Worm (Caenorhabditis elegans): ENCODE measurements around the gene fbxb-51.

ce11 chrII:1584140-1584539, 33.6 kb downstream of the fbxb-51 start, which contains the start of gene clec-21:
- TF ChIP-seq lsl-1 (GFP tag; optimal IDR thresholded peaks at IDR 0.05) = no peak
- no peak for TF ChIP-seq fkh-3 (tag; optimal IDR thresholded peaks at IDR 0.05)
- no peak for TF ChIP-seq C17E4.6 (GFP tag; IDR thresholded peaks at IDR 0.05)
- no peak for TF ChIP-seq pha-4 (tag; optimal IDR thresholded peaks at IDR 0.05)
- no peak for TF ChIP-seq ztf-26 (tag; optimal IDR thresholded peaks at IDR 0.05)
- no peak for TF ChIP-seq ceh-91 (GFP tag; IDR thresholded peaks at IDR 0.05)
- no peak for TF ChIP-seq bed-2 (GFP tag; IDR thresholded peaks at IDR 0.05)
- TF ChIP-seq ceh-100 (GFP tag; IDR thresholded peaks at IDR 0.05) = no peak
- TF ChIP-seq atf-7 (tag; optimal IDR thresholded peaks at IDR 0.05) = no peak
- TF ChIP-seq aptf-3 (GFP tag; IDR thresholded peaks at IDR 0.05) = no peak
- no peak for TF ChIP-seq lin-26 (GFP tag; IDR thresholded peaks at IDR 0.05)
- TF ChIP-seq ama-1 (optimal IDR thresholded peaks at IDR 0.05) = no peak
- no peak for TF ChIP-seq ama-1 (GFP tag; optimal IDR thresholded peaks at IDR 0.05)
- TF ChIP-seq zfh-2 (GFP tag; conservative IDR thresholded peaks at IDR 0.05) = no peak
